Worm (Caenorhabditis elegans): ENCODE results near the gene anat-1.

The anat-1 gene

ce11 chrIV:6767240-6767639 is 3.4 kb upstream of the anat-1 start:
- peak; percentile 70 for TF ChIP-seq hlh-11 (tag; optimal IDR thresholded peaks at IDR 0.05)
- peak; percentile 91 for TF ChIP-seq hlh-30 (tag; optimal IDR thresholded peaks at IDR 0.05; ENCODE audit: insufficient read depth)
- no peak for TF ChIP-seq mdt-29 (GFP tag; IDR thresholded peaks at IDR 0.05)
- TF ChIP-seq egl-27 (tag; optimal IDR thresholded peaks at IDR 0.05) = no peak
- TF ChIP-seq lin-38 (GFP tag; IDR thresholded peaks at IDR 0.05) = no peak; the same call in 1 of the 2 replicates
- peak; percentile 36 for TF ChIP-seq rbr-2 (tag; optimal IDR thresholded peaks at IDR 0.05)
- TF ChIP-seq zip-2 (tag; optimal IDR thresholded peaks at IDR 0.05) = no peak
- TF ChIP-seq ceh-82 (tag; optimal IDR thresholded peaks at IDR 0.05) = no peak
- no peak for TF ChIP-seq nhr-76 (tag; optimal IDR thresholded peaks at IDR 0.05)
- peak; percentile 49 for TF ChIP-seq nhr-77 (tag; optimal IDR thresholded peaks at IDR 0.05)
- no peak for TF ChIP-seq daf-16 (GFP tag; optimal IDR thresholded peaks at IDR 0.05)
- peak; percentile 72 for TF ChIP-seq daf-16 (tag; optimal IDR thresholded peaks at IDR 0.05)
- TF ChIP-seq nhr-48 (tag; optimal IDR thresholded peaks at IDR 0.05) = peak; percentile 6
- peak; percentile 68 for TF ChIP-seq hmg-1.1 (GFP tag; IDR thresholded peaks at IDR 0.05)
- peak in 1 of 2 experiments; percentile 18 for TF ChIP-seq hif-1 (tag; optimal IDR thresholded peaks at IDR 0.05)
- TF ChIP-seq lir-3 (tag; optimal IDR thresholded peaks at IDR 0.05) = no peak
- peak; percentile 20; the same call in 1 of the 2 replicates for TF ChIP-seq dmd-6 (GFP tag; IDR thresholded peaks at IDR 0.05)
- no peak for TF ChIP-seq nhr-42 (GFP tag; IDR thresholded peaks at IDR 0.05)
- TF ChIP-seq aha-1 (tag) = no peak
- no peak for TF ChIP-seq snpc-1.2 (GFP tag; IDR thresholded peaks at IDR 0.05)
- no peak for TF ChIP-seq egl-43 (GFP tag; IDR thresholded peaks at IDR 0.05)
- TF ChIP-seq ceh-28 (tag; optimal IDR thresholded peaks at IDR 0.05) = peak; percentile 52
- TF ChIP-seq mdl-1 (tag; optimal IDR thresholded peaks at IDR 0.05) = peak in 1 of 2 experiments; percentile 69
- peak; percentile 43 for TF ChIP-seq fkh-10 (GFP tag; optimal IDR thresholded peaks at IDR 0.05)
- peak; percentile 75 for TF ChIP-seq mep-1 (tag; optimal IDR thresholded peaks at IDR 0.05)
- TF ChIP-seq saeg-2 (GFP tag; IDR thresholded peaks at IDR 0.05) = no peak
- TF ChIP-seq T26A8.4 (GFP tag; IDR thresholded peaks at IDR 0.05) = no peak
- no peak for TF ChIP-seq pqm-1 (tag; optimal IDR thresholded peaks at IDR 0.05)
- TF ChIP-seq dmd-8 (GFP tag; IDR thresholded peaks at IDR 0.05) = no peak
- TF ChIP-seq nhr-28 (tag; optimal IDR thresholded peaks at IDR 0.05) = peak; percentile 59
- TF ChIP-seq dve-1 (tag; optimal IDR thresholded peaks at IDR 0.05; ENCODE audit: insufficient read depth) = peak; percentile 85
- TF ChIP-seq lsy-2 (tag; optimal IDR thresholded peaks at IDR 0.05) = peak; percentile 23 to 77
- TF ChIP-seq set-16 (GFP tag; IDR thresholded peaks at IDR 0.05) = no peak
- TF ChIP-seq dpl-1 (GFP tag; optimal IDR thresholded peaks at IDR 0.05) = peak; percentile 2

- TF ChIP-seq daf-16 (GFP tag; optimal IDR thresholded peaks at IDR 0.05) (no peak), daf-16 (tag; optimal IDR thresholded peaks at IDR 0.05) (peak; percentile 48), Y75B8A.6 (GFP tag; IDR thresholded peaks at IDR 0.05) (no peak), sdz-12 (GFP tag; optimal IDR thresholded peaks at IDR 0.05) (no peak), duxl-1 (tag; optimal IDR thresholded peaks at IDR 0.05; ENCODE audit: poor library complexity) (no peak), nhr-76 (tag; optimal IDR thresholded peaks at IDR 0.05) (no peak), unc-62 (GFP tag; optimal IDR thresholded peaks at IDR 0.05 in 1 of 2) (no peak), unc-62 (tag; optimal IDR thresholded peaks at IDR 0.05) (no peak), zfp-3 (GFP tag; conservative IDR thresholded peaks at IDR 0.05) (no peak), mes-2 (tag; optimal IDR thresholded peaks at IDR 0.05; ENCODE audit: poor library complexity, severe bottlenecking) (no peak), ces-1 (GFP tag; optimal IDR thresholded peaks at IDR 0.05) (no peak), arid-1 (GFP tag; conservative IDR thresholded peaks at IDR 0.05) (no peak), ZK337.2 (GFP tag; IDR thresholded peaks at IDR 0.05) (no peak), F44E2.7 (GFP tag; IDR thresholded peaks at IDR 0.05) (no peak), F49E8.2 (tag; optimal IDR thresholded peaks at IDR 0.05; ENCODE audit: borderline replicate concordance) (no peak), fkh-10 (GFP tag; optimal IDR thresholded peaks at IDR 0.05) (no peak), jun-1 (tag; optimal IDR thresholded peaks at IDR 0.05) (no peak), dve-1 (tag; optimal IDR thresholded peaks at IDR 0.05; ENCODE audit: insufficient read depth) (peak; percentile 61), dmd-6 (GFP tag; IDR thresholded peaks at IDR 0.05) (no peak), ztf-7 (tag; optimal IDR thresholded peaks at IDR 0.05) (no peak), zfp-2 (tag; optimal IDR thresholded peaks at IDR 0.05) (no peak), D1046.2 (GFP tag; IDR thresholded peaks at IDR 0.05) (no peak), nhr-237 (tag; optimal IDR thresholded peaks at IDR 0.05) (no peak), fos-1 (tag; optimal IDR thresholded peaks at IDR 0.05) (no peak)
Measured at ce11 chrIV:6771556-6771955, 923 bp downstream of the anat-1 start.
